Worm (Caenorhabditis elegans) whole organism, L4 larva: ENCODE data around the gene moa-1.

ENCODE experiments used
- F26F4.8 ChIP-seq: fragments of 200-800 bp; sonication (Bioruptor generic); conservative IDR thresholded peaks from 2 replicates; pipeline ENCODE4 v1.3.6; 2022; ENCODE audit warnings: missing genetic modification characterization, missing compliant biosample characterization
- F37D6.2 ChIP-seq: sonication (generic microtip); optimal IDR thresholded peaks from 2 replicates; lab custom pipeline; 2016; ENCODE audit warnings: mild to moderate bottlenecking, missing genetic modification characterization, missing compliant biosample characterization
- F44E2.7 ChIP-seq: fragments of 200-800 bp; sonication (Bioruptor generic); IDR thresholded peaks from 2 replicates; pipeline ENCODE4 v2.1.2; 2022; ENCODE audit warnings: missing genetic modification characterization, missing compliant biosample characterization
- T20F7.1 ChIP-seq: fragments of 200-800 bp; sonication (Bioruptor generic); optimal IDR thresholded peaks from 2 replicates; lab custom pipeline; 2018; ENCODE audit warnings: mild to moderate bottlenecking, missing genetic modification characterization, missing compliant biosample characterization
- T26A8.4 ChIP-seq: fragments of 200-800 bp; sonication (Bioruptor generic); IDR thresholded peaks from 2 replicates; pipeline ENCODE4 v1.3.6; 2022; ENCODE audit warnings: missing genetic modification characterization, missing compliant biosample characterization
- Y5F2A.4 ChIP-seq: fragments of 200-800 bp; sonication (Bioruptor generic); optimal IDR thresholded peaks from 2 replicates; lab custom pipeline; 2018; ENCODE audit warnings: mild to moderate bottlenecking, missing genetic modification characterization, missing compliant biosample characterization
- ZK337.2 ChIP-seq: fragments of 200-800 bp; sonication (Bioruptor generic); IDR thresholded peaks from 2 replicates; pipeline ENCODE4 v1.3.6; 2022; ENCODE audit warnings: missing genetic modification reagents, missing genetic modification characterization, missing compliant biosample characterization
- aha-1 ChIP-seq: fragments of 150-350 bp; peaks from one replicate; lab custom pipeline; 2014; ENCODE audit warnings: missing biosample characterization, missing genetic modification characterization
- aly-2 ChIP-seq: sonication (generic microtip); optimal IDR thresholded peaks from 2 replicates; lab custom pipeline; 2018; ENCODE audit warnings: missing biosample characterization, missing genetic modification characterization
- ama-1 ChIP-seq: fragments of 150-350 bp; optimal IDR thresholded peaks from 2 replicates; lab custom pipeline; 2014; ENCODE audit warnings: inconsistent platforms, mixed read lengths
- ceh-20 ChIP-seq: fragments of 200-800 bp; sonication (Bioruptor generic); IDR thresholded peaks from 2 replicates; pipeline ENCODE4 v1.3.6; 2022; ENCODE audit warnings: missing genetic modification reagents, missing genetic modification characterization, missing compliant biosample characterization
- ceh-28 ChIP-seq: fragments of 150-350 bp; optimal IDR thresholded peaks from 2 replicates; lab custom pipeline; 2014; ENCODE audit warnings: missing biosample characterization, missing genetic modification reagents, missing genetic modification characterization
- ceh-32 ChIP-seq: sonication (generic microtip); optimal IDR thresholded peaks from 2 replicates; lab custom pipeline; 2016; ENCODE audit warnings: mild to moderate bottlenecking, missing genetic modification characterization, missing compliant biosample characterization; ENCODE audit not compliant: poor library complexity
- dmd-6 ChIP-seq: fragments of 200-800 bp; sonication (Bioruptor generic); IDR thresholded peaks from 2 replicates; pipeline ENCODE4 v1.3.6; 2022; ENCODE audit warnings: missing genetic modification reagents, missing genetic modification characterization, missing compliant biosample characterization
- dmd-9 ChIP-seq: fragments of 200-800 bp; sonication (Bioruptor generic); IDR thresholded peaks from 2 replicates; pipeline ENCODE4 v1.3.6; 2022; ENCODE audit warnings: missing genetic modification reagents, missing genetic modification characterization, missing compliant biosample characterization
- dve-1 ChIP-seq: sonication (generic microtip); optimal IDR thresholded peaks from 2 replicates; lab custom pipeline; 2017; ENCODE audit warnings: antibody characterized with exemption, mild to moderate bottlenecking, missing genetic modification characterization, missing compliant biosample characterization; ENCODE audit not compliant: insufficient read depth
- egl-27 ChIP-seq: sonication (generic microtip); optimal IDR thresholded peaks from 3 replicates; lab custom pipeline; 2017; ENCODE audit warnings: missing biosample characterization, missing genetic modification reagents, missing genetic modification characterization
- egl-43 ChIP-seq: fragments of 200-800 bp; sonication (Bioruptor generic); IDR thresholded peaks from 2 replicates; pipeline ENCODE4 v1.3.6; 2022; ENCODE audit warnings: missing genetic modification reagents, missing genetic modification characterization, missing compliant biosample characterization
- gei-8 ChIP-seq: fragments of 200-800 bp; sonication (Bioruptor generic); optimal IDR thresholded peaks from 2 replicates; lab custom pipeline; 2018; ENCODE audit warnings: mild to moderate bottlenecking, missing genetic modification characterization, missing compliant biosample characterization
- hif-1 ChIP-seq, 2 experiments: sonication (generic microtip); optimal IDR thresholded peaks; 2 replicates each; lab custom pipeline; 2016 to 2017; ENCODE audit warnings: missing compliant biosample characterization in 2 of 2, missing genetic modification characterization in 2 of 2, missing genetic modification reagents in 2 of 2, missing genotype in 2 of 2, mild to moderate bottlenecking in 1 of 2
- hlh-11 ChIP-seq: fragments of 200-800 bp; sonication (Bioruptor generic); optimal IDR thresholded peaks from 2 replicates; lab custom pipeline; 2018; ENCODE audit warnings: mild to moderate bottlenecking, missing genetic modification characterization, missing compliant biosample characterization
- lim-7 ChIP-seq: fragments of 200-800 bp; sonication (Bioruptor generic); IDR thresholded peaks from 2 replicates; pipeline ENCODE4 v1.3.6; 2022; ENCODE audit warnings: missing genetic modification characterization, missing compliant biosample characterization
- lin-1 ChIP-seq: fragments of 200-800 bp; sonication (Bioruptor generic); IDR thresholded peaks from 2 replicates; pipeline ENCODE4 v1.3.6; 2022; ENCODE audit warnings: missing genetic modification reagents, missing genetic modification characterization, missing compliant biosample characterization
- lin-13 ChIP-seq: fragments of 150-350 bp; optimal IDR thresholded peaks from 2 replicates; lab custom pipeline; 2014; ENCODE audit warnings: missing biosample characterization, missing genetic modification reagents, missing genetic modification characterization
- lin-15B ChIP-seq: fragments of 150-350 bp; sonication (generic microtip); optimal IDR thresholded peaks from 3 replicates; lab custom pipeline; 2014; ENCODE audit warnings: missing biosample characterization, missing genetic modification characterization
- lin-29 ChIP-seq: fragments of 200-800 bp; sonication (Bioruptor generic); IDR thresholded peaks from 2 replicates; pipeline ENCODE4 v1.3.6; 2022; ENCODE audit warnings: missing genetic modification reagents, missing genetic modification characterization, missing compliant biosample characterization
- lir-3 ChIP-seq: sonication (generic microtip); optimal IDR thresholded peaks from 2 replicates; lab custom pipeline; 2016; ENCODE audit warnings: mild to moderate bottlenecking, missing genetic modification characterization, missing compliant biosample characterization
- madf-5 ChIP-seq, 2 experiments: fragments of 200-800 bp; sonication (Bioruptor generic); IDR thresholded peaks; 2 replicates each; pipeline ENCODE4 v1.3.6; 2022; ENCODE audit warnings: missing compliant biosample characterization in 2 of 2, missing genetic modification characterization in 2 of 2
- mdl-1 ChIP-seq, 2 experiments: fragments of 150-350 bp in 1 of 2; sonication (generic microtip) in 1 of 2; optimal IDR thresholded peaks; 2 replicates each; lab custom pipeline; 2014 to 2017; ENCODE audit warnings: missing biosample characterization in 2 of 2, missing genetic modification characterization in 2 of 2
- mdt-29 ChIP-seq: fragments of 200-800 bp; sonication (Bioruptor generic); IDR thresholded peaks from 2 replicates; pipeline ENCODE4 v1.3.6; 2022; ENCODE audit warnings: missing genetic modification reagents, missing genetic modification characterization, missing compliant biosample characterization
- mep-1 ChIP-seq: fragments of 150-350 bp; sonication (generic microtip); optimal IDR thresholded peaks from 3 replicates; lab custom pipeline; 2014; ENCODE audit warnings: missing biosample characterization, missing genetic modification characterization
- mxl-2 ChIP-seq: fragments of 200-800 bp; sonication (Bioruptor generic); conservative IDR thresholded peaks from 2 replicates; pipeline ENCODE4 v1.3.6; 2022; ENCODE audit warnings: missing genetic modification reagents, missing genetic modification characterization, missing compliant biosample characterization
- nhr-102 ChIP-seq: sonication (generic microtip); optimal IDR thresholded peaks from 2 replicates; lab custom pipeline; 2016; ENCODE audit warnings: mild to moderate bottlenecking, missing genetic modification characterization, moderate library complexity, missing compliant biosample characterization
- nhr-11 ChIP-seq: fragments of 150-350 bp; optimal IDR thresholded peaks from 2 replicates; lab custom pipeline; 2014; ENCODE audit warnings: missing biosample characterization, missing genetic modification characterization
- nhr-25 ChIP-seq: sonication (generic microtip); optimal IDR thresholded peaks from 2 replicates; lab custom pipeline; 2017; ENCODE audit warnings: missing genetic modification characterization, mild to moderate bottlenecking, missing compliant biosample characterization, antibody characterized with exemption, moderate library complexity, borderline replicate concordance; ENCODE audit not compliant: insufficient read depth
- nhr-28 ChIP-seq: fragments of 150-350 bp; optimal IDR thresholded peaks from 2 replicates; lab custom pipeline; 2014; ENCODE audit warnings: missing biosample characterization, missing genetic modification characterization
- nhr-41 ChIP-seq: fragments of 200-800 bp; sonication (Bioruptor generic); IDR thresholded peaks from 2 replicates; pipeline ENCODE4 v1.3.6; 2022; ENCODE audit warnings: missing genetic modification reagents, missing genetic modification characterization, missing compliant biosample characterization
- nhr-48 ChIP-seq: sonication (generic microtip); optimal IDR thresholded peaks from 2 replicates; lab custom pipeline; 2016; ENCODE audit warnings: mild to moderate bottlenecking, missing genetic modification characterization, missing compliant biosample characterization
- nhr-76 ChIP-seq: fragments of 150-350 bp; optimal IDR thresholded peaks from 2 replicates; lab custom pipeline; 2014; ENCODE audit warnings: missing biosample characterization, missing genetic modification characterization
- pqm-1 ChIP-seq: sonication (generic microtip); optimal IDR thresholded peaks from 2 replicates; lab custom pipeline; 2017; ENCODE audit warnings: missing biosample characterization, missing genetic modification characterization
- rbr-2 ChIP-seq: sonication (generic microtip); optimal IDR thresholded peaks from 2 replicates; lab custom pipeline; 2016; ENCODE audit warnings: missing genotype, missing genetic modification characterization, missing compliant biosample characterization
- saeg-2 ChIP-seq: fragments of 200-800 bp; sonication (Bioruptor generic); IDR thresholded peaks from 2 replicates; pipeline ENCODE4 v1.3.6; 2022; ENCODE audit warnings: missing genetic modification reagents, missing genetic modification characterization, missing compliant biosample characterization
- sdz-12 ChIP-seq: fragments of 200-800 bp; sonication (Bioruptor generic); optimal IDR thresholded peaks from 2 replicates; lab custom pipeline; 2018; ENCODE audit warnings: mild to moderate bottlenecking, missing genetic modification characterization, missing compliant biosample characterization
- skn-1 ChIP-seq: fragments of 150-350 bp; optimal IDR thresholded peaks from 2 replicates; lab custom pipeline; 2014; ENCODE audit warnings: missing biosample characterization, missing genetic modification characterization
- tag-97 ChIP-seq: fragments of 200-800 bp; sonication (Bioruptor generic); IDR thresholded peaks from 2 replicates; pipeline ENCODE4 v1.3.6; 2022; ENCODE audit warnings: missing genetic modification characterization, missing compliant biosample characterization
- tra-1 ChIP-seq: fragments of 200-800 bp; sonication (Bioruptor generic); IDR thresholded peaks from 2 replicates; pipeline ENCODE4 v1.3.6; 2022; ENCODE audit warnings: missing genetic modification reagents, missing genetic modification characterization, missing compliant biosample characterization
- unc-130 ChIP-seq: sonication (generic microtip); optimal IDR thresholded peaks from 2 replicates; lab custom pipeline; 2016; ENCODE audit warnings: missing genetic modification reagents, missing genetic modification characterization, missing compliant biosample characterization
- unc-62 ChIP-seq, 3 experiments: fragments of 150-350 bp in 1 of 3; sonication (generic microtip); optimal IDR thresholded peaks in 2 of 3; peaks in 1 of 3; 1 replicate in 1 of 3; 2 replicates in 2 of 3; lab custom pipeline; 2014 to 2017; ENCODE audit warnings: missing biosample characterization in 3 of 3, missing genetic modification characterization in 3 of 3, missing genetic modification reagents in 3 of 3, missing genotype in 1 of 3
- vab-7 ChIP-seq: fragments of 200-800 bp; sonication (Bioruptor generic); IDR thresholded peaks from 2 replicates; pipeline ENCODE4 v1.3.6; 2022; ENCODE audit warnings: missing genetic modification reagents, missing genetic modification characterization, missing compliant biosample characterization
- ztf-11 ChIP-seq: fragments of 150-350 bp; optimal IDR thresholded peaks from 2 replicates; lab custom pipeline; 2014; ENCODE audit warnings: missing biosample characterization, missing genetic modification characterization
- ztf-7 ChIP-seq: fragments of 150-350 bp; optimal IDR thresholded peaks from 2 replicates; lab custom pipeline; 2014; ENCODE audit warnings: missing biosample characterization, missing genetic modification characterization

moa-1 gene

DNA sequence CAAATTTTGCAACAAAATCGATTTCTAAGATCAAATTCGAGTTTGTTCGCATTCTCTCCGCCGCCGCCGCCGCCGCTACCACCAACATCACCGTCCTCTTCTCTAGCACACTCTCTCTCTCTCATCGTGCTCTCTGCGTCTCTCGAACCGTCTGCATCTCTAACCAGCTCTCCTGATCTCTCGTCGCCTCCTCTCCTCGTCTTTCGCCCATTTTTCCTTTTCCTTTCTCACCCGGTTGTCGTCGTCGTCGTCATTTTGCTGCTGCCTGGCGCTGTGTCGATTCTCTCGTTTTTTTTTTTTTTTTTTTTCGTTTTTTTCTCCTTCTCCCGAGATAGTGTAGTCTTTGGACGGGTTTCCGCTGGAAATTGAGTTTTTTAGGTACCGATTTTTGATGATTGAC is 43.2 kb downstream of the moa-1 start (continued):
- peak; percentile 36; the same call in 1 of the 2 replicates for TF ChIP-seq mxl-2 (GFP tag; lab: Robert Waterston, UW)
- TF ChIP-seq gei-8 (GFP tag; lab: Kevin White, UChicago), result peak; percentile 92
- TF ChIP-seq aly-2 (tag; lab: Kevin White, UChicago), result no peak
- peak; percentile 88 for TF ChIP-seq lin-29 (GFP tag; lab: Robert Waterston, UW)
- no peak for TF ChIP-seq tag-97 (GFP tag; lab: Robert Waterston, UW)
- TF ChIP-seq rbr-2 (tag; lab: Kevin White, UChicago), result peak; percentile 90
- peak; percentile 92 for TF ChIP-seq lin-1 (GFP tag; lab: Robert Waterston, UW)
- TF ChIP-seq egl-27, result no peak
- TF ChIP-seq hif-1 (tag; optimal IDR thresholded peaks at IDR 0.05; lab: Kevin White, UChicago), result peak in 1 of 2 experiments; percentile 76
- no peak for TF ChIP-seq pqm-1 (tag; lab: Kevin White, UChicago)
- peak; percentile 99 for TF ChIP-seq hlh-11 (tag; lab: Kevin White, UChicago)
- no peak for TF ChIP-seq vab-7 (GFP tag; lab: Robert Waterston, UW)
- peak; percentile 76 for TF ChIP-seq ama-1
- TF ChIP-seq unc-62 (GFP tag; optimal IDR thresholded peaks at IDR 0.05 in 1 of 2; lab: Kevin White, UChicago), result peak in 1 of 2 experiments; percentile 98
- no peak for TF ChIP-seq unc-62 (tag; optimal IDR thresholded peaks at IDR 0.05; lab: Kevin White, UChicago)
- no peak for TF ChIP-seq Y5F2A.4 (GFP tag; lab: Kevin White, UChicago)
- TF ChIP-seq nhr-48 (tag; lab: Kevin White, UChicago), result peak; percentile 93
- peak; percentile 15 for TF ChIP-seq ceh-32 (tag; lab: Kevin White, UChicago)
- peak; percentile 85 for TF ChIP-seq lin-13 (GFP tag; lab: Kevin White, UChicago)
- TF ChIP-seq mdt-29 (GFP tag; lab: Robert Waterston, UW), result no peak; the same call in 1 of the 2 replicates
- peak; percentile 88 for TF ChIP-seq mep-1
- TF ChIP-seq ztf-11 (tag; lab: Kevin White, UChicago), result no peak
- TF ChIP-seq skn-1 (tag; lab: Kevin White, UChicago), result no peak
- TF ChIP-seq dmd-9, result peak; percentile 4; the same call in 1 of the 2 replicates
- TF ChIP-seq lin-15B (tag; lab: Kevin White, UChicago), result no peak
- no peak for TF ChIP-seq unc-130 (GFP tag; lab: Kevin White, UChicago)
- peak; percentile 100 for TF ChIP-seq dmd-6
- TF ChIP-seq ztf-7 (tag; lab: Kevin White, UChicago), result no peak
- peak; percentile 85 for TF ChIP-seq T26A8.4
- no peak for TF ChIP-seq sdz-12 (GFP tag; lab: Kevin White, UChicago)
- peak; percentile 97 for TF ChIP-seq ceh-20 (GFP tag; lab: Robert Waterston, UW)
- no peak for TF ChIP-seq T20F7.1 (GFP tag; lab: Kevin White, UChicago)
- TF ChIP-seq aha-1 (tag; lab: Kevin White, UChicago), result peak; percentile 97
- TF ChIP-seq nhr-41 (GFP tag; lab: Robert Waterston, UW), result no peak
- no peak for TF ChIP-seq lir-3 (tag; lab: Kevin White, UChicago)
- TF ChIP-seq nhr-28, result peak; percentile 82
- peak; percentile 6 for TF ChIP-seq ceh-28 (tag; lab: Kevin White, UChicago)
- TF ChIP-seq nhr-25 (tag; lab: Kevin White, UChicago), result peak; percentile 89
- no peak for TF ChIP-seq F44E2.7 (GFP tag; lab: Robert Waterston, UW)
- TF ChIP-seq ZK337.2 (GFP tag; lab: Robert Waterston, UW), result peak; percentile 47; the same call in 1 of the 2 replicates
- no peak for TF ChIP-seq lim-7 (GFP tag; lab: Robert Waterston, UW)
- peak; percentile 17 for TF ChIP-seq nhr-76 (tag; lab: Kevin White, UChicago)
- TF ChIP-seq nhr-11 (tag; lab: Kevin White, UChicago), result peak; percentile 88
- peak; percentile 88 for TF ChIP-seq nhr-102 (tag; lab: Kevin White, UChicago)
- peak; percentile 91 for TF ChIP-seq saeg-2 (GFP tag; lab: Robert Waterston, UW)
- no peak for TF ChIP-seq F26F4.8 (GFP tag; lab: Robert Waterston, UW)
- peak; percentile 96 for TF ChIP-seq tra-1
- TF ChIP-seq dve-1 (tag; lab: Kevin White, UChicago), result peak; percentile 83
- TF ChIP-seq mdl-1 (tag; optimal IDR thresholded peaks at IDR 0.05; lab: Kevin White, UChicago), result peak; percentile 81 to 90
- TF ChIP-seq egl-43, result peak; percentile 79
- 0 out of 4 replicates have a peak, but pooled peaks of 1 of the 2 experiments have one; percentile 38 for TF ChIP-seq madf-5 (GFP tag; IDR thresholded peaks at IDR 0.05; lab: Robert Waterston, UW)
- peak; percentile 73 for TF ChIP-seq F37D6.2 (tag; lab: Kevin White, UChicago)
